Worm (Caenorhabditis elegans) whole organism, young adult: ENCODE data around the gene F42A10.5.
"Not testable (repeated sequence)": the region's sequence is repeated elsewhere in the genome, so short reads cannot be mapped to it uniquely, and the experiment has no call there.

ENCODE experiments used
- B0035.1 ChIP-seq: sonication (generic microtip); optimal IDR thresholded peaks from 2 replicates; lab custom pipeline; 2016; ENCODE audit warnings: missing genetic modification characterization, mild to moderate bottlenecking, missing compliant biosample characterization, missing genotype, missing genetic modification reagents
- Y79H2A.3 ChIP-seq: fragments of 200-800 bp; sonication (Bioruptor generic); conservative IDR thresholded peaks from 2 replicates; pipeline ENCODE4 v1.3.6; 2022; ENCODE audit warnings: missing genetic modification reagents, missing genetic modification characterization, missing compliant biosample characterization
- atf-7 ChIP-seq: sonication (generic microtip); optimal IDR thresholded peaks from 2 replicates; lab custom pipeline; 2017; ENCODE audit warnings: mild to moderate bottlenecking, missing genetic modification characterization, missing compliant biosample characterization
- attf-3 ChIP-seq: fragments of 200-800 bp; sonication (Bioruptor generic); conservative IDR thresholded peaks from 2 replicates; pipeline ENCODE4 v1.3.6; 2022; ENCODE audit warnings: missing genetic modification reagents, missing genetic modification characterization, missing compliant biosample characterization
- attf-6 ChIP-seq: fragments of 200-800 bp; sonication (Bioruptor generic); IDR thresholded peaks from 2 replicates; pipeline ENCODE4 v1.3.6; 2022; ENCODE audit warnings: missing genetic modification reagents, missing genetic modification characterization, missing compliant biosample characterization
- cebp-1 ChIP-seq, 2 experiments: fragments of 200-800 bp in 1 of 2; sonication (Bioruptor generic) in 1 of 2; sonication (generic microtip) in 1 of 2; IDR thresholded peaks in 1 of 2; optimal IDR thresholded peaks in 1 of 2; 2 replicates each; pipeline versions ENCODE4 v1.3.6 to Lab custom; 2017 to 2022; ENCODE audit warnings: missing compliant biosample characterization in 2 of 2, missing genetic modification characterization in 2 of 2, mild to moderate bottlenecking in 1 of 2, missing genetic modification reagents in 1 of 2, moderate library complexity in 1 of 2
- ceh-79 ChIP-seq: sonication (generic microtip); optimal IDR thresholded peaks from 2 replicates; lab custom pipeline; 2017; ENCODE audit warnings: mild to moderate bottlenecking, missing genetic modification characterization, missing compliant biosample characterization
- dpff-1 ChIP-seq: sonication (generic microtip); optimal IDR thresholded peaks from 2 replicates; lab custom pipeline; 2017; ENCODE audit warnings: mild to moderate bottlenecking, missing genetic modification characterization, missing compliant biosample characterization
- egl-18 ChIP-seq: fragments of 200-800 bp; sonication (Bioruptor generic); IDR thresholded peaks from 2 replicates; pipeline ENCODE4 v1.3.6; 2022; ENCODE audit warnings: missing genetic modification reagents, missing genetic modification characterization, missing compliant biosample characterization
- egl-44 ChIP-seq: fragments of 200-800 bp; sonication (Bioruptor generic); IDR thresholded peaks from 2 replicates; pipeline ENCODE4 v1.3.6; 2022; ENCODE audit warnings: missing genetic modification reagents, missing genetic modification characterization, missing compliant biosample characterization
- ets-4 ChIP-seq: fragments of 200-800 bp; sonication (Bioruptor generic); optimal IDR thresholded peaks from 2 replicates; lab custom pipeline; 2018; ENCODE audit warnings: mild to moderate bottlenecking, missing genetic modification characterization, missing compliant biosample characterization
- him-1 ChIP-seq: sonication (generic microtip); optimal IDR thresholded peaks from 2 replicates; lab custom pipeline; 2016; ENCODE audit warnings: missing genotype, missing genetic modification reagents, missing genetic modification characterization, missing compliant biosample characterization
- hlh-12 ChIP-seq: sonication (generic microtip); optimal IDR thresholded peaks from 2 replicates; lab custom pipeline; 2016; ENCODE audit warnings: missing genetic modification characterization, missing compliant biosample characterization
- hmg-1.2 ChIP-seq: fragments of 200-800 bp; sonication (Bioruptor generic); IDR thresholded peaks from 2 replicates; pipeline ENCODE4 v1.3.6; 2022; ENCODE audit warnings: missing genetic modification reagents, missing genetic modification characterization, missing compliant biosample characterization
- hsf-1 ChIP-seq: fragments of 200-800 bp; sonication (Bioruptor generic); IDR thresholded peaks from 2 replicates; pipeline ENCODE4 v1.3.6; 2022; ENCODE audit warnings: missing genetic modification reagents, missing genetic modification characterization, missing compliant biosample characterization
- let-607 ChIP-seq, 2 experiments: fragments of 200-800 bp in 1 of 2; sonication (Bioruptor generic) in 1 of 2; sonication (generic microtip) in 1 of 2; optimal IDR thresholded peaks; 2 replicates each; lab custom pipeline; 2016 to 2018; ENCODE audit warnings: mild to moderate bottlenecking in 2 of 2, missing compliant biosample characterization in 2 of 2, missing genetic modification characterization in 2 of 2, moderate library complexity in 2 of 2, missing genotype in 1 of 2
- lsy-27 ChIP-seq: sonication (generic microtip); optimal IDR thresholded peaks from 2 replicates; lab custom pipeline; 2017; ENCODE audit warnings: missing genetic modification characterization, mild to moderate bottlenecking, missing compliant biosample characterization, antibody characterized with exemption, missing genotype, borderline replicate concordance; ENCODE audit not compliant: insufficient read depth
- madf-3 ChIP-seq: fragments of 200-800 bp; sonication (Bioruptor generic); IDR thresholded peaks from 2 replicates; pipeline ENCODE4 v1.3.6; 2022; ENCODE audit warnings: missing genetic modification reagents, missing genetic modification characterization, missing compliant biosample characterization
- mel-28 ChIP-seq: sonication (generic microtip); optimal IDR thresholded peaks from 2 replicates; lab custom pipeline; 2016; ENCODE audit warnings: borderline replicate concordance, mild to moderate bottlenecking, missing genetic modification characterization, missing compliant biosample characterization
- nfyb-1 ChIP-seq: fragments of 200-800 bp; sonication (Bioruptor generic); IDR thresholded peaks from 2 replicates; pipeline ENCODE4 v1.3.6; 2022; ENCODE audit warnings: missing genetic modification reagents, missing genetic modification characterization, missing compliant biosample characterization
- nhr-80 ChIP-seq: sonication (generic microtip); optimal IDR thresholded peaks from 2 replicates; lab custom pipeline; 2016; ENCODE audit warnings: missing genetic modification characterization, missing compliant biosample characterization
- rec-8 ChIP-seq, 2 experiments: sonication (generic microtip); optimal IDR thresholded peaks; 2 replicates each; lab custom pipeline; 2016; ENCODE audit warnings: mild to moderate bottlenecking in 2 of 2, missing genetic modification characterization in 2 of 2, missing genetic modification reagents in 2 of 2, missing genotype in 2 of 2, missing biosample characterization in 1 of 2, missing compliant biosample characterization in 1 of 2, moderate library complexity in 1 of 2
- rpc-1 ChIP-seq, 2 experiments: fragments of 150-350 bp in 1 of 2; sonication (generic microtip) in 1 of 2; optimal IDR thresholded peaks; 2 replicates each; lab custom pipeline; 2014 to 2018; ENCODE audit warnings: missing biosample characterization in 1 of 2, missing genetic modification characterization in 1 of 2, missing genetic modification reagents in 1 of 2, missing genotype in 1 of 2
- sdz-38 ChIP-seq: sonication (generic microtip); optimal IDR thresholded peaks from 2 replicates; lab custom pipeline; 2016; ENCODE audit warnings: missing genotype, missing genetic modification characterization, missing compliant biosample characterization
- snpc-3.4 ChIP-seq: sonication (generic microtip); optimal IDR thresholded peaks from 2 replicates; lab custom pipeline; 2017; ENCODE audit warnings: missing genetic modification characterization, mild to moderate bottlenecking, missing compliant biosample characterization, antibody characterized with exemption, moderate library complexity, missing genotype, missing genetic modification reagents
- snpc-4 ChIP-seq, 5 experiments: fragments of 150-350 bp in 1 of 5; sonication (generic microtip) in 4 of 5; optimal IDR thresholded peaks; 2 replicates each; lab custom pipeline; 2014 to 2018; ENCODE audit warnings: missing genetic modification characterization in 5 of 5, missing biosample characterization in 3 of 5, antibody characterized with exemption in 2 of 5, mild to moderate bottlenecking in 2 of 5, missing compliant biosample characterization in 2 of 5, missing genotype in 2 of 5, moderate library complexity in 2 of 5, missing genetic modification reagents in 1 of 5
- tbp1 ChIP-seq: fragments of 200-800 bp; sonication (Bioruptor generic); optimal IDR thresholded peaks from 2 replicates; lab custom pipeline; 2018; ENCODE audit warnings: mild to moderate bottlenecking, missing genetic modification characterization, missing compliant biosample characterization
- tbx-9 ChIP-seq: sonication (generic microtip); optimal IDR thresholded peaks from 2 replicates; lab custom pipeline; 2016; ENCODE audit warnings: borderline replicate concordance, missing genetic modification characterization, inconsistent platforms, missing compliant biosample characterization
- unc-130 ChIP-seq: sonication (generic microtip); optimal IDR thresholded peaks from 2 replicates; lab custom pipeline; 2016; ENCODE audit warnings: missing genetic modification reagents, missing genetic modification characterization, missing compliant biosample characterization
- zfh-2 ChIP-seq: fragments of 200-800 bp; sonication (Bioruptor generic); conservative IDR thresholded peaks from 2 replicates; pipeline ENCODE4 v1.3.6; 2022; ENCODE audit warnings: missing genetic modification reagents, missing genetic modification characterization, missing compliant biosample characterization
- ztf-18 ChIP-seq: sonication (generic microtip); optimal IDR thresholded peaks from 2 replicates; lab custom pipeline; 2016; ENCODE audit warnings: missing genotype, mild to moderate bottlenecking, missing genetic modification characterization, missing compliant biosample characterization
- ztf-22 ChIP-seq: fragments of 200-800 bp; sonication (Bioruptor generic); optimal IDR thresholded peaks from 2 replicates; lab custom pipeline; 2018; ENCODE audit warnings: mild to moderate bottlenecking, missing genetic modification characterization, moderate library complexity, missing compliant biosample characterization
- ztf-25 ChIP-seq: fragments of 200-800 bp; sonication (Bioruptor generic); IDR thresholded peaks from 2 replicates; pipeline ENCODE4 v1.3.6; 2022; ENCODE audit warnings: missing genetic modification reagents, missing genetic modification characterization, missing compliant biosample characterization
- ztf-26 ChIP-seq: sonication (generic microtip); optimal IDR thresholded peaks from 2 replicates; lab custom pipeline; 2017; ENCODE audit warnings: missing genetic modification characterization, missing compliant biosample characterization
- ztf-28 ChIP-seq: fragments of 200-800 bp; sonication (Bioruptor generic); IDR thresholded peaks from 2 replicates; pipeline ENCODE4 v1.3.6; 2022; ENCODE audit warnings: missing genetic modification reagents, missing genetic modification characterization, missing compliant biosample characterization

The F42A10.5 gene

DNA sequence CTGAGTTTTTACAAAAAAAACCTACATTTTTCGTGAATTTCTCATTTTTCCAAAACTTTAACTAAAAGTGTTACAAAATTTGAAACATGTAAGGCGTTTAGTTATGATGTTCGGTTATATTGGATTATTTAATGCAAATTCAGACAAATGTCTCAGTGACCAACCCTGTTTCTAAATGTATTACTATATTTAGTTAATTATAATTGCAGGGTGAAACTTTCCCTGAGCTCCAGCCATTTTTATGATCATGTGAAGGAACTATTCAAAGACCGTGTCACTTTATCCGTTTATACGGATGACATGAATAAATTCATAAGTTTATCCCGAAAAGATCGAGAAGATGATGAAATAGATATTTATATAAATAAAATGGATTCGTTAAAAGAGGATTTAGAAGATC is 17.5 kb upstream of the F42A10.5 start, which contains the start of gene C23G10.5:
TSS of gene C23G10.5 (plus strand) at position 301 of the 400 bp plus-strand sequence.
- TF ChIP-seq B0035.1 (tag; lab: Kevin White, UChicago) = no peak
- TF ChIP-seq rpc-1 (optimal IDR thresholded peaks at IDR 0.05; lab: Kevin White, UChicago) = no peak
- no peak for TF ChIP-seq rpc-1 (tag; optimal IDR thresholded peaks at IDR 0.05; lab: Kevin White, UChicago)
- no peak for TF ChIP-seq rec-8 (tag; optimal IDR thresholded peaks at IDR 0.05; lab: Kevin White, UChicago)
- no peak for TF ChIP-seq snpc-3.4 (tag; lab: Kevin White, UChicago)
- no peak for TF ChIP-seq zfh-2 (GFP tag; lab: Robert Waterston, UW)
- no peak for TF ChIP-seq madf-3 (GFP tag; lab: Robert Waterston, UW)
- TF ChIP-seq tbx-9 (tag; lab: Kevin White, UChicago) = no peak

DNA sequence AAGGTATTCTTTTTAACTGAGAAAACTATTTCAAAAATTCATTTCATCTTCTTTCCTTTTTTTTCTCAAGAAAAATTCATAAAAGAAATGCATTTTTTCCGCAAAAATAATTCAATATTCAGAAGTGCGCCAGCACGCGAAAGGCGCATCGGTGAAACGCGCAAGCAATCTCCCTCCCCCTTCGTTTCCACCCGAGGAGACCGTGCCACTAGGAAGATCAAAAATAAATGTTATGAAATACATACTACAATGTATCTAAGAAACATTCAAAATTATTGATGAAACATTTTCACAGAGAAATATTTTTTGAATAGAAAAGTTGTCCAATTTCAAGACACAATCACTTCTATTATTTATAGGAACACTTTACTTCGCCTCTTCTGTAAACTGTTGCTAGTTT is 14.7 kb upstream of the F42A10.5 start:
- TF ChIP-seq ztf-18 (peak; percentile 76), cebp-1 (GFP tag; IDR thresholded peaks at IDR 0.05; lab: Robert Waterston, UW) (peak; percentile 68)
- TF ChIP-seq cebp-1 (tag; optimal IDR thresholded peaks at IDR 0.05; lab: Kevin White, UChicago) = not testable (repeated sequence)

ce11 chrIII:6183118-6183517 is 9.8 kb upstream of the F42A10.5 start, which contains the start of gene nas-28:
Gene nas-28, minus strand, starts transcription at chrIII:6183218.
- TF ChIP-seq ceh-79 (tag; lab: Kevin White, UChicago) (no peak), B0035.1 (tag; lab: Kevin White, UChicago) (no peak), him-1 (tag; lab: Kevin White, UChicago) (no peak)

DNA sequence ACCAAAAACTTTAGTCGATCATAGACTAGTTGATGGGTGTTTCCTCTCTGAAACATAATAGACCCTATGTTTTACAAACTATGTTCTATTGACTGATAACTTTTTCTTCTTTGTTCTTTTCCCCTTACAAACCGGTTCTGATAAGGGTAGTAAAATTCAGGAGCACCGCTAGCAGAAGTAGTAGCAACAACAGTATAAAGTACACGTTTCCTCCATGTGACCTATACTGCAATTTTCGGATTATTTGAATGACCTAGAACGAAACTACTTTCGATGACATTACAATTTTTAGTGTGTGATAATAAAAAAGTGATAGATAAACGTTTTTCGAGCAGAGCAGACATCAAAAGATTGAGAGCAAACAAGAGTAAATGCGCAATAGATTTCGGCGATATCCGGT is 7.0 kb upstream of the F42A10.5 start:
- TF ChIP-seq ets-4 (GFP tag; lab: Kevin White, UChicago) (peak; percentile 51), unc-130 (GFP tag; lab: Kevin White, UChicago) (no peak), ztf-25 (GFP tag; lab: Robert Waterston, UW) (no peak), him-1 (tag; lab: Kevin White, UChicago) (no peak), nhr-80 (tag; lab: Kevin White, UChicago) (peak; percentile 83), mel-28 (tag; lab: Kevin White, UChicago) (no peak), let-607 (tag; optimal IDR thresholded peaks at IDR 0.05; lab: Kevin White, UChicago) (no peak)

DNA sequence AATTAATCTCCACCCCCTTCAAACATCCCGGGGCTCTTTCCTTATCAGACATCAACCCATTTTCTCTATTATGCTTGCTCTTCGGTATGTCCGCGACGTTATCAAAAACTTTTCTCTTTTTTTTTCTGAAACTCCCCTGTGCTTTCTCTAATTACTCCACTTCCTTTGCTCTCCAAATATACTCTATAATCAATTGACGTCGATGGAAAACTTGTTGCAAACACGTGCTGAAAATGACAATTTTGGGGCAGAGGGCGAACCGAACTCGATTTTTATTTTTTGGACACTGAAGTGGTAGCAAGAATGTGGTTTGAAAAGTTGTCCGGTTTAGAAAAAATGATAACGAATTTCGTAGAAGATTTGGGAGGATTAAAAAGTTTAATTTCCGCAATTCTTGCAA is 5.8 kb upstream of the F42A10.5 start:
- TF ChIP-seq tbp1 (GFP tag; lab: Kevin White, UChicago) = peak; percentile 14
- 0 out of 2 replicates have a peak, but pooled peaks have one; percentile 5 for TF ChIP-seq hmg-1.2 (GFP tag; lab: Robert Waterston, UW)
- TF ChIP-seq let-607 (tag; optimal IDR thresholded peaks at IDR 0.05; lab: Kevin White, UChicago) = peak in 1 of 2 experiments; percentile 53
- TF ChIP-seq egl-44 (GFP tag; lab: Robert Waterston, UW) = 0 out of 2 replicates have a peak, but pooled peaks have one; percentile 40
- TF ChIP-seq atf-7 (tag; lab: Kevin White, UChicago) = peak; percentile 74
- TF ChIP-seq Y79H2A.3 (GFP tag; lab: Robert Waterston, UW) = no peak
- TF ChIP-seq cebp-1 (GFP tag; IDR thresholded peaks at IDR 0.05; lab: Robert Waterston, UW) = no peak
- no peak for TF ChIP-seq cebp-1 (tag; optimal IDR thresholded peaks at IDR 0.05; lab: Kevin White, UChicago)
- peak; percentile 99 for TF ChIP-seq nhr-80 (tag; lab: Kevin White, UChicago)
- TF ChIP-seq ets-4 (GFP tag; lab: Kevin White, UChicago) = peak; percentile 21
- no peak for TF ChIP-seq snpc-4 (GFP tag; optimal IDR thresholded peaks at IDR 0.05; lab: Kevin White, UChicago)
- TF ChIP-seq snpc-4 (tag; optimal IDR thresholded peaks at IDR 0.05; lab: Kevin White, UChicago) = peak in 1 of 4 experiments; percentile 28
- peak; percentile 65 for TF ChIP-seq ztf-22 (GFP tag; lab: Kevin White, UChicago)

DNA sequence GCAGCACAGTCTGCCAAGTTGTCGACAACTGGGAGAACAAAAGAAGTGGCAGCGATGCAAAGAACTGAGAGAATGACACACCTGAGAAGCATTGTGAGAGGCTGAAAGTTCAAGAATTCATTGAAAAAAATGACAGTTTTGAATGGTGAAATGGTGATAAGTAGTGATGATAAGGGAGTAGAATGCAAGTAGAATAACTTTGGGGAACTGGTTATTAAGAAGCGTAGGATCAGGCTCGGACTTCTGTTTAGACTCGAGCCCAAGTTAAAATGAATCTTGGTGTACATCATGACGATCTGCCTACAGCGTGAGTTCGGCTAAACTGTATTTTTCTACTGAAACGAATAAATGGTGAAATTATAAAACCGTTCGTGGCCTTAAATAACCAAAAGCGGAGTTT is 5.3 kb upstream of the F42A10.5 start, which contains the start of gene F42A10.7:
TSS of gene F42A10.7 (minus strand) at position 101 of the 400 bp plus-strand sequence.
- TF ChIP-seq ztf-26 (no peak), attf-6 (GFP tag; lab: Robert Waterston, UW) (no peak), hsf-1 (GFP tag; lab: Robert Waterston, UW) (no peak), lsy-27 (tag; lab: Kevin White, UChicago) (no peak), ztf-28 (GFP tag; lab: Robert Waterston, UW) (no peak), attf-3 (no peak), rec-8 (tag; optimal IDR thresholded peaks at IDR 0.05; lab: Kevin White, UChicago) (no peak), egl-44 (GFP tag; lab: Robert Waterston, UW) (no peak), sdz-38 (tag; lab: Kevin White, UChicago) (no peak), egl-18 (GFP tag; lab: Robert Waterston, UW) (no peak), dpff-1 (tag; lab: Kevin White, UChicago) (no peak), ets-4 (GFP tag; lab: Kevin White, UChicago) (no peak), hlh-12 (tag; lab: Kevin White, UChicago) (no peak), nfyb-1 (GFP tag; lab: Robert Waterston, UW) (no peak), atf-7 (tag; lab: Kevin White, UChicago) (no peak)
